Worm (Caenorhabditis elegans): ENCODE results near the gene F28A10.13.

DNA sequence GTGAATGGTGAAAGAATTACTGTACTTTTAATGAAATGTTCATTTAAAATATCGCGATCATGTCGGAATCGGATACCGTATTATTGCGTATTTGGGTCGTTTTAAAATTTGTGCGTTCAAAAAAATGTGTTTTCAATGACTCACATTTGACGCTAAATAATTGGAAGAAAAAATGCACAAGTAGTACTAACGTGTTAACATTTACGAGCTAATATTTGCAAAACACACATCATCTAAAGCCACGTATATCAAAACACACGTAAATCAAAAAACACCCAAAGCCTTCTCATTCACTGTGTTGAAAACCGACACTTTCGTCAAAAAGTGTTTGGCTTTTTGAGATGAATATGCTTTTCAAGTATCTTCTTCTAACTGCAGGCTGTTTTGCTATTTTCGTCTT is 23.1 kb upstream of the F28A10.13 start, which contains the start of gene F28A10.1:
- no peak for TF ChIP-seq unc-39 (tag; optimal IDR thresholded peaks at IDR 0.05)
- TF ChIP-seq unc-62 (GFP tag; optimal IDR thresholded peaks at IDR 0.05): no peak
- no peak for TF ChIP-seq mab-5 (tag; optimal IDR thresholded peaks at IDR 0.05)
- TF ChIP-seq drap-1 (GFP tag; optimal IDR thresholded peaks at IDR 0.05): no peak
- TF ChIP-seq mep-1 (tag; optimal IDR thresholded peaks at IDR 0.05): no peak
- no peak for TF ChIP-seq cnd-1 (tag; optimal IDR thresholded peaks at IDR 0.05)
- TF ChIP-seq ces-1 (GFP tag; optimal IDR thresholded peaks at IDR 0.05): no peak
- no peak for TF ChIP-seq nhr-28 (tag; optimal IDR thresholded peaks at IDR 0.05)
- TF ChIP-seq sem-2 (GFP tag; optimal IDR thresholded peaks at IDR 0.05): no peak
- no peak for TF ChIP-seq blmp-1 (tag; optimal IDR thresholded peaks at IDR 0.05)
- TF ChIP-seq elt-1 (tag; optimal IDR thresholded peaks at IDR 0.05; ENCODE audit: borderline replicate concordance, insufficient read depth): no peak
- no peak for TF ChIP-seq tbx-8 (GFP tag; optimal IDR thresholded peaks at IDR 0.05)

Data from whole organism, mixed stage, embryonic.